Fruit fly (Drosophila melanogaster): ENCODE measurements around the gene okr.

DNA sequence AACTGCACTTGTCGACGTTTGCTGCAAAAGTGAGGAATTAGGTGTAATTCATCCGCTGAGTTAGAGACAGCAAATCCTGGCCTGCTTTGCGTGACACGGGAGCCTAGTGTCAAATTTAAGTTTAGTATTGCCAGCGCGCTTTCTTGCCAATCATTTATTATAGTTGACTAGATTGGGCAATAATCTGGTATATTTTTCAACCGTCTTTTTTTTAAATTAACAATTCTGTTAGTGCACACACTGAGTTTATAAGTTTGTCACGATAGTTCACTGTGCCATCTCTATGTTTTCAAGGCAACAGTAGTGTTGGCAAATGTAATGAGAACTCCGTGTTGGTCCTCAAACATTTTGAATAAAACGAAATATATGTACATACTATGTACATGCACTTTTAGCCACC is 15.7 kb downstream of the okr start, which contains the start of the genes CG9641 and CG3165:
- TF ChIP-seq OdsH (GFP tag; optimal IDR thresholded peaks at IDR 0.05) (no peak), Sox102F (GFP tag; optimal IDR thresholded peaks at IDR 0.05) (no peak), CG16779 (tag; optimal IDR thresholded peaks at IDR 0.05) (no peak), CG3032 (tag; optimal IDR thresholded peaks at IDR 0.05) (peak; percentile 86), CG1621 (tag; optimal IDR thresholded peaks at IDR 0.05) (peak; percentile 74), Eip93F (GFP tag; optimal IDR thresholded peaks at IDR 0.05) (peak; percentile 64), Lpt (GFP tag; optimal IDR thresholded peaks at IDR 0.05) (no peak)
